Worm (Caenorhabditis elegans): ENCODE data around the gene lin-25.

DNA sequence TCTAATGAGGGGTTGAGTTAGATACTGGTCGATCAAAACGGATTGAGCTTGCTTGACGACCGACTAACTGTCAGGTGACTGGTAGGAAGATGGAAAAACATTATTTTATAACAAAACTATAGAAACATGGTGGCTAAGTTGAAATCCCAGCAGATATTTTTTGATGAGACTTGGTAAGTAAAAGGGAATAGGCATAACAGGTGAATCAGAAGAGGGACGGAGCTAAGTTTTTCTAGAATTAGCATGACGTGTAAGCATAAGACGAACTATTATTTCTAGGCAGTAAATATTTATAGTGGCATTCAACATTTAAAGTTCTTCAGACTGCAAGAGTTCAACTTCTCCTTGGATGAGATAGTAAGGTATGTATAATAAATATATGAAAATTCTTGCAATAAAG, 5.2 kb upstream of the lin-25 start, which contains the start of gene F56H9.8:
- no peak for TF ChIP-seq attf-3 (GFP tag; conservative IDR thresholded peaks at IDR 0.05)
- no peak for TF ChIP-seq hlh-12 (tag; optimal IDR thresholded peaks at IDR 0.05)
- no peak for TF ChIP-seq atf-7 (tag; optimal IDR thresholded peaks at IDR 0.05)
- no peak for TF ChIP-seq cebp-1 (GFP tag; IDR thresholded peaks at IDR 0.05)
- no peak for TF ChIP-seq cebp-1 (tag; optimal IDR thresholded peaks at IDR 0.05)
